Fruit fly (Drosophila melanogaster) whole organism, embryonic: ENCODE measurements around the gene Rab7.

ENCODE experiments used
- Asciz ChIP-seq: fragments of 200-800 bp; sonication (Bioruptor generic); optimal IDR thresholded peaks from 2 replicates; lab custom pipeline; 2017; ENCODE audit warnings: missing biosample characterization, mild to moderate bottlenecking, missing genetic modification characterization, missing genetic modification reagents
- Awh ChIP-seq: fragments of 200-800 bp; sonication (Bioruptor generic); IDR thresholded peaks from 2 replicates; pipeline ENCODE4, ENCODE4 v1.3.6; 2022; ENCODE audit warnings: missing biosample characterization, missing genetic modification characterization
- CG11085 ChIP-seq: fragments of 200-800 bp; sonication (Bioruptor generic); IDR thresholded peaks from 2 replicates; pipeline ENCODE4 v1.3.6; 2022; ENCODE audit warnings: missing biosample characterization, missing genetic modification characterization
- CG11398 ChIP-seq: fragments of 200-800 bp; sonication (Bioruptor generic); optimal IDR thresholded peaks from 2 replicates; lab custom pipeline; 2016; ENCODE audit warnings: missing biosample characterization, missing genetic modification characterization
- CG12071 ChIP-seq: fragments of 200-800 bp; sonication (Bioruptor generic); optimal IDR thresholded peaks from 3 replicates; lab custom pipeline; 2018; ENCODE audit warnings: missing biosample characterization, mild to moderate bottlenecking, missing genetic modification characterization
- CG12104 ChIP-seq: fragments of 200-800 bp; sonication (Bioruptor generic); optimal IDR thresholded peaks from 3 replicates; lab custom pipeline; 2016; ENCODE audit warnings: missing biosample characterization, missing genetic modification characterization
- CG13296 ChIP-seq: fragments of 200-800 bp; sonication (Bioruptor generic); optimal IDR thresholded peaks from 3 replicates; lab custom pipeline; 2018; ENCODE audit warnings: missing biosample characterization, mild to moderate bottlenecking, missing genetic modification characterization
- CG14667 ChIP-seq: fragments of 200-800 bp; sonication (Bioruptor generic); IDR thresholded peaks from 2 replicates; pipeline ENCODE4 v1.3.6; 2022; ENCODE audit warnings: missing biosample characterization, missing genetic modification characterization
- CG17612 ChIP-seq: fragments of 200-800 bp; sonication (Bioruptor generic); IDR thresholded peaks from 2 replicates; pipeline ENCODE4 v1.3.6; 2022; ENCODE audit warnings: missing biosample characterization, missing genetic modification characterization
- CG3065 ChIP-seq: fragments of 200-800 bp; sonication (Bioruptor generic); optimal IDR thresholded peaks from 2 replicates; lab custom pipeline; 2016; ENCODE audit warnings: missing biosample characterization, missing genetic modification characterization
- CG31441 ChIP-seq: fragments of 200-800 bp; sonication (Bioruptor generic); IDR thresholded peaks from 2 replicates; pipeline ENCODE4 v1.3.6; 2022; ENCODE audit warnings: missing biosample characterization, missing genetic modification characterization
- CG42726 ChIP-seq: fragments of 200-800 bp; sonication (Bioruptor generic); IDR thresholded peaks from 2 replicates; pipeline ENCODE4 v1.3.6; 2022; ENCODE audit warnings: missing biosample characterization, missing genetic modification characterization; ENCODE audit not compliant: partially characterized antibody
- CG4360 ChIP-seq: fragments of 200-800 bp; sonication (Bioruptor generic); IDR thresholded peaks from 2 replicates; pipeline ENCODE4 v1.3.6; 2022; ENCODE audit warnings: missing biosample characterization, missing genetic modification characterization
- CG4707 ChIP-seq: fragments of 200-800 bp; sonication (Bioruptor generic); optimal IDR thresholded peaks from 2 replicates; lab custom pipeline; 2018; ENCODE audit warnings: missing biosample characterization, mild to moderate bottlenecking, missing genetic modification characterization, moderate library complexity
- CG6175 ChIP-seq: fragments of 200-800 bp; sonication (Bioruptor generic); IDR thresholded peaks from 3 replicates; pipeline ENCODE4 v1.3.6; 2022; ENCODE audit warnings: missing biosample characterization, missing genetic modification characterization
- CG6654 ChIP-seq: fragments of 200-800 bp; sonication (Bioruptor generic); optimal IDR thresholded peaks from 2 replicates; lab custom pipeline; 2017; ENCODE audit warnings: missing biosample characterization, mild to moderate bottlenecking, missing genetic modification characterization
- CG6689 ChIP-seq: fragments of 200-800 bp; sonication (Bioruptor generic); IDR thresholded peaks from 2 replicates; pipeline ENCODE4 v1.3.6; 2022; ENCODE audit warnings: missing biosample characterization, missing genetic modification characterization
- CG8924 ChIP-seq: fragments of 200-800 bp; optimal IDR thresholded peaks from 3 replicates; lab custom pipeline; 2019; ENCODE audit warnings: missing biosample characterization, mild to moderate bottlenecking, missing genetic modification characterization, moderate library complexity
- CkIIα-i1 ChIP-seq: fragments of 200-800 bp; sonication (Bioruptor generic); IDR thresholded peaks from 2 replicates; pipeline ENCODE4 v1.3.6; 2022; ENCODE audit warnings: missing biosample characterization, missing genetic modification characterization
- CoRest ChIP-seq: fragments of 200-800 bp; sonication (Bioruptor generic); optimal IDR thresholded peaks from 3 replicates; lab custom pipeline; 2018; ENCODE audit warnings: missing biosample characterization, mild to moderate bottlenecking, missing genetic modification characterization, moderate library complexity
- Deaf1 ChIP-seq: fragments of 200-800 bp; optimal IDR thresholded peaks from 3 replicates; lab custom pipeline; 2019; ENCODE audit warnings: missing biosample characterization, mild to moderate bottlenecking, missing genetic modification characterization, moderate library complexity
- Dek ChIP-seq: fragments of 200-800 bp; sonication (Bioruptor generic); optimal IDR thresholded peaks from 3 replicates; lab custom pipeline; 2019; ENCODE audit warnings: missing biosample characterization, mild to moderate bottlenecking, missing genetic modification characterization, moderate library complexity
- E2f1 ChIP-seq: fragments of 200-800 bp; sonication (Bioruptor generic); IDR thresholded peaks from 2 replicates; pipeline ENCODE4 v1.3.6; 2022; ENCODE audit warnings: missing biosample characterization, missing genetic modification characterization
- E2f2 ChIP-seq: fragments of 200-800 bp; sonication (Bioruptor generic); IDR thresholded peaks from 2 replicates; pipeline ENCODE4 v1.3.6; 2022; ENCODE audit warnings: missing biosample characterization, missing genetic modification characterization
- HLH4C ChIP-seq: fragments of 200-800 bp; sonication (Bioruptor generic); IDR thresholded peaks from 3 replicates; pipeline ENCODE4 v1.3.6; 2022; ENCODE audit warnings: missing biosample characterization, missing genetic modification characterization; ENCODE audit not compliant: partially characterized antibody
- Hr51 ChIP-seq, 2 experiments: fragments of 200-800 bp; sonication (Bioruptor generic); optimal IDR thresholded peaks; 2 replicates in 1 of 2; 3 replicates in 1 of 2; lab custom pipeline; 2016 to 2018; ENCODE audit warnings: missing biosample characterization in 2 of 2, missing genetic modification characterization in 2 of 2, mild to moderate bottlenecking in 1 of 2, moderate library complexity in 1 of 2
- Lim3 ChIP-seq: fragments of 200-800 bp; sonication (Bioruptor generic); IDR thresholded peaks from 2 replicates; pipeline ENCODE4 v1.3.6; 2022; ENCODE audit warnings: missing biosample characterization, missing genetic modification characterization
- NC2α ChIP-seq: fragments of 200-800 bp; sonication (Bioruptor generic); optimal IDR thresholded peaks from 2 replicates; lab custom pipeline; 2016; ENCODE audit warnings: missing biosample characterization, missing genetic modification characterization
- Taf1 ChIP-seq: fragments of 200-800 bp; sonication (Bioruptor generic); IDR thresholded peaks from 2 replicates; pipeline ENCODE4 v1.3.6; 2022; ENCODE audit warnings: missing biosample characterization, missing genetic modification characterization
- ab ChIP-seq: fragments of 200-800 bp; sonication (Bioruptor generic); optimal IDR thresholded peaks from 2 replicates; lab custom pipeline; 2016; ENCODE audit warnings: missing biosample characterization, missing genetic modification characterization
- ac ChIP-seq: fragments of 200-800 bp; sonication (Bioruptor generic); optimal IDR thresholded peaks from 3 replicates; lab custom pipeline; 2017; ENCODE audit warnings: missing biosample characterization, mild to moderate bottlenecking, missing genetic modification characterization
- aop ChIP-seq: fragments of 200-800 bp; sonication (Bioruptor generic); IDR thresholded peaks from 2 replicates; pipeline ENCODE4 v1.3.6; 2022; ENCODE audit warnings: missing biosample characterization, missing genetic modification characterization
- bigmax ChIP-seq: fragments of 200-800 bp; sonication (Bioruptor generic); optimal IDR thresholded peaks from 2 replicates; lab custom pipeline; 2018; ENCODE audit warnings: missing biosample characterization, mild to moderate bottlenecking, missing genetic modification characterization
- bsh ChIP-seq, 2 experiments: fragments of 200-800 bp; sonication (Bioruptor generic); optimal IDR thresholded peaks; 2 replicates each; lab custom pipeline; 2017 to 2018; ENCODE audit warnings: mild to moderate bottlenecking in 2 of 2, missing biosample characterization in 2 of 2, missing genetic modification characterization in 2 of 2, moderate library complexity in 1 of 2
- cad ChIP-seq: fragments of >200 bp; optimal IDR thresholded peaks from 2 replicates; lab custom pipeline; 2017; ENCODE audit warnings: missing biosample characterization, missing genetic modification characterization
- da ChIP-seq: fragments of 200-800 bp; sonication (Bioruptor generic); optimal IDR thresholded peaks from 2 replicates; lab custom pipeline; 2016; ENCODE audit warnings: missing biosample characterization, missing genetic modification characterization
- dm ChIP-seq: fragments of 200-800 bp; sonication (Bioruptor generic); optimal IDR thresholded peaks from 3 replicates; lab custom pipeline; 2016; ENCODE audit warnings: missing biosample characterization, missing genetic modification characterization
- gsb-n ChIP-seq: fragments of 200-800 bp; sonication (Bioruptor generic); optimal IDR thresholded peaks from 3 replicates; lab custom pipeline; 2018; ENCODE audit warnings: missing biosample characterization, mild to moderate bottlenecking, missing genetic modification characterization
- gt ChIP-seq: fragments of 200-800 bp; sonication (Bioruptor generic); IDR thresholded peaks from 2 replicates; pipeline ENCODE4 v1.3.6; 2022; ENCODE audit warnings: missing biosample characterization, missing genetic modification characterization
- hth ChIP-seq: fragments of >200 bp; optimal IDR thresholded peaks from 2 replicates; lab custom pipeline; 2017; ENCODE audit warnings: inconsistent platforms
- inv ChIP-seq: fragments of 200-800 bp; sonication (Bioruptor generic); IDR thresholded peaks from 2 replicates; pipeline ENCODE4 v1.3.6; 2022; ENCODE audit warnings: missing biosample characterization, missing genetic modification characterization; ENCODE audit not compliant: partially characterized antibody
- knrl ChIP-seq: fragments of 200-800 bp; sonication (Bioruptor generic); IDR thresholded peaks from 3 replicates; pipeline ENCODE4 v1.3.6; 2022; ENCODE audit warnings: missing biosample characterization, missing genetic modification characterization; ENCODE audit not compliant: partially characterized antibody
- lola ChIP-seq, 3 experiments: fragments of >200 bp in 2 of 3; fragments of 200-800 bp in 1 of 3; sonication (Bioruptor generic) in 1 of 3; optimal IDR thresholded peaks; 2 replicates each; lab custom pipeline; 2017 to 2019; ENCODE audit warnings: missing biosample characterization in 3 of 3, missing genetic modification characterization in 3 of 3, mild to moderate bottlenecking in 1 of 3, moderate library complexity in 1 of 3
- maf-S ChIP-seq: fragments of 200-800 bp; sonication (Bioruptor generic); optimal IDR thresholded peaks from 2 replicates; lab custom pipeline; 2016; ENCODE audit warnings: missing biosample characterization, missing genetic modification characterization
- mam ChIP-seq: fragments of 200-800 bp; sonication (Bioruptor generic); optimal IDR thresholded peaks from 3 replicates; lab custom pipeline; 2016; ENCODE audit warnings: missing biosample characterization, missing genetic modification characterization
- psq ChIP-seq: fragments of 200-800 bp; sonication (Bioruptor generic); optimal IDR thresholded peaks from 2 replicates; lab custom pipeline; 2017; ENCODE audit warnings: missing biosample characterization, missing genetic modification characterization
- pzg ChIP-seq: fragments of 200-800 bp; sonication (Bioruptor generic); optimal IDR thresholded peaks from 3 replicates; lab custom pipeline; 2018; ENCODE audit warnings: missing biosample characterization, mild to moderate bottlenecking, missing genetic modification characterization, moderate library complexity
- row ChIP-seq: fragments of 200-800 bp; sonication (Bioruptor generic); IDR thresholded peaks from 3 replicates; pipeline ENCODE4 v1.3.6; 2022; ENCODE audit warnings: missing biosample characterization, missing genetic modification characterization
- trh ChIP-seq: fragments of 200-800 bp; sonication (Bioruptor generic); optimal IDR thresholded peaks from 2 replicates; lab custom pipeline; 2016; ENCODE audit warnings: missing biosample characterization, missing genetic modification characterization
- vfl ChIP-seq: fragments of 200-800 bp; sonication (Bioruptor generic); optimal IDR thresholded peaks from 2 replicates; lab custom pipeline; 2016; ENCODE audit warnings: missing biosample characterization, missing genetic modification characterization
- zf30C ChIP-seq: fragments of 200-800 bp; sonication (Bioruptor generic); optimal IDR thresholded peaks from 3 replicates; lab custom pipeline; 2018; ENCODE audit warnings: missing biosample characterization, mild to moderate bottlenecking, missing genetic modification characterization

Rab7 gene

DNA sequence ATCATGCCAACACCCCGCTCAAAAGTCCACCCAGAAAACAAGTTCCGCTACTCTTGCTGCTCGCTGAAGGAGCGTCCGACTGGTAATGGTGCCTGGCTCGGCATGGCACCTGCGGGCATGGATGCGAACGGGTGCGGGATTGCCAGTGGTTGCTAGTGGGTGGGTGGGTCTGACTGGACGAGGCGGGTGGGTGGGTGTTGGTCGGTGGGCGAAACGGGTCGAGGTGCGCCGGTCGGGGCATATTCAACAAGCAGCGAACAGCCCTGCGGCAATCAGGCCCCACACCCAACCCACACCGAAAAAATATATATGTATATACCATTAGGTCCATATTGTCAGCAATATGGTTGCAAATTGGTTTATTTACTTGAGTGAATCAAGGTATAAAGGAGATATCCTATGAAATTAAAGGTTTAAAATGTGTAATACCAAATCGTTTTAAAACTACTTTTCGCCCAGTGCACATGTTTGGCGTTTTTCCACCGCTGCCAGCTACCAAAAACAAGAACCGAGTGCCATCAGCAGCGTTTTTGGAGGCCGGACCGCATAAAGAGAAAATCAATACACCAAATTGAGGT lies 17.9 kb downstream of the Rab7 start (continued):
- TF ChIP-seq Hr51 (GFP tag; optimal IDR thresholded peaks at IDR 0.05; lab: Kevin White, UChicago) (peak in 1 of 2 experiments; percentile 73), CG13296 (GFP tag; lab: Kevin White, UChicago) (peak; percentile 43), CG12104 (GFP tag; lab: Kevin White, UChicago) (peak; percentile 47), pzg (GFP tag; lab: Kevin White, UChicago) (no peak), lola (GFP tag; optimal IDR thresholded peaks at IDR 0.05; lab: Kevin White, UChicago) (no peak), E2f1 (peak; percentile 72), CG11085 (peak; percentile 28; the same call in 1 of the 2 replicates), ac (GFP tag; lab: Kevin White, UChicago) (no peak), CoRest (tag; lab: Kevin White, UChicago) (peak; percentile 66), bsh (GFP tag; optimal IDR thresholded peaks at IDR 0.05; lab: Kevin White, UChicago) (peak in 1 of 2 experiments; percentile 63), vfl (GFP tag; lab: Kevin White, UChicago) (no peak), inv (GFP tag; lab: Robert Waterston, UW) (no peak), CG6689 (peak; percentile 68), gt (GFP tag; lab: Robert Waterston, UW) (no peak), CG8924 (peak; percentile 65), CkIIα-i1 (GFP tag; lab: Robert Waterston, UW) (no peak), CG6654 (GFP tag; lab: Kevin White, UChicago) (no peak), da (GFP tag; lab: Kevin White, UChicago) (no peak), gsb-n (peak; percentile 9), CG12071 (peak; percentile 5), bigmax (GFP tag; lab: Kevin White, UChicago) (no peak), Deaf1 (tag; lab: Kevin White, UChicago) (peak; percentile 26), Asciz (GFP tag; lab: Kevin White, UChicago) (no peak), hth (lab: Kevin White, UChicago) (no peak), psq (GFP tag; lab: Kevin White, UChicago) (no peak), Dek (peak; percentile 64), CG3065 (no peak), zf30C (GFP tag; lab: Kevin White, UChicago) (peak; percentile 8), cad (GFP tag; lab: Kevin White, UChicago) (no peak), CG11398 (GFP tag; lab: Kevin White, UChicago) (no peak), Taf1 (peak; percentile 28; the same call in 1 of the 2 replicates), maf-S (GFP tag; lab: Kevin White, UChicago) (no peak), CG4360 (GFP tag; lab: Robert Waterston, UW) (no peak), aop (GFP tag; lab: Robert Waterston, UW) (no peak), NC2α (no peak), CG31441 (peak; percentile 61), CG17612 (GFP tag; lab: Robert Waterston, UW) (peak; percentile 43; the same call in 1 of the 2 replicates), Awh (GFP tag; lab: Robert Waterston, UW) (peak; percentile 51; the same call in 1 of the 2 replicates), knrl (GFP tag; lab: Robert Waterston, UW) (no peak), ab (GFP tag; lab: Kevin White, UChicago) (no peak), E2f2 (GFP tag; lab: Robert Waterston, UW) (peak; percentile 47; the same call in 1 of the 2 replicates), trh (GFP tag; lab: Kevin White, UChicago) (no peak), CG14667 (GFP tag; lab: Robert Waterston, UW) (peak; percentile 25; the same call in 1 of the 2 replicates), row (peak; percentile 85), CG4707 (no peak), CG42726 (GFP tag; lab: Robert Waterston, UW) (no peak), dm (GFP tag; lab: Kevin White, UChicago) (no peak), Lim3 (GFP tag; lab: Robert Waterston, UW) (no peak), CG6175 (GFP tag; lab: Robert Waterston, UW) (no peak; the same call in 2 of the 3 replicates), mam (GFP tag; lab: Kevin White, UChicago) (peak; percentile 18), HLH4C (GFP tag; lab: Robert Waterston, UW) (no peak)
